Worm (Caenorhabditis elegans): ENCODE results near the gene srw-12.

- no peak for TF ChIP-seq ama-1 (optimal IDR thresholded peaks at IDR 0.05)
- no peak for TF ChIP-seq R02D3.7 (tag; optimal IDR thresholded peaks at IDR 0.05)
- TF ChIP-seq ceh-82 (tag; optimal IDR thresholded peaks at IDR 0.05): no peak
- no peak for TF ChIP-seq ztf-4 (tag; optimal IDR thresholded peaks at IDR 0.05)
- no peak for TF ChIP-seq nhr-23 (tag; optimal IDR thresholded peaks at IDR 0.05)
- no peak for TF ChIP-seq pqm-1 (tag; optimal IDR thresholded peaks at IDR 0.05)
- TF ChIP-seq nhr-28 (tag; optimal IDR thresholded peaks at IDR 0.05): no peak
- no peak for TF ChIP-seq unc-39 (tag; optimal IDR thresholded peaks at IDR 0.05)
- TF ChIP-seq lin-15B (tag; optimal IDR thresholded peaks at IDR 0.05): no peak
- TF ChIP-seq nhr-76 (tag; optimal IDR thresholded peaks at IDR 0.05): no peak
- no peak for TF ChIP-seq lin-39 (tag; optimal IDR thresholded peaks at IDR 0.05)
- no peak for TF ChIP-seq elt-1 (tag; optimal IDR thresholded peaks at IDR 0.05)
Observed at ce11 chrV:15268302-15268701, 29.9 kb upstream of the srw-12 start, which contains the start of gene srw-22.
